Worm (Caenorhabditis elegans): ENCODE data around the gene F09E5.7.

Gene F09E5.7

ce11 chrII:5309720-5310119, 42.2 kb upstream of the F09E5.7 start:
- no peak for TF ChIP-seq pat-9 (tag; optimal IDR thresholded peaks at IDR 0.05)
- no peak for TF ChIP-seq tbx-2 (tag; optimal IDR thresholded peaks at IDR 0.05)

ce11 chrII:5310795-5311194, 41.1 kb upstream of the F09E5.7 start:
- TF ChIP-seq hlh-13 (GFP tag; optimal IDR thresholded peaks at IDR 0.05) = no peak
- TF ChIP-seq ceh-19 (GFP tag; optimal IDR thresholded peaks at IDR 0.05) = no peak
- no peak for TF ChIP-seq ceh-14 (tag; optimal IDR thresholded peaks at IDR 0.05)
- TF ChIP-seq syd-9 (tag; optimal IDR thresholded peaks at IDR 0.05) = no peak
- no peak for TF ChIP-seq sdc-2 (tag; optimal IDR thresholded peaks at IDR 0.05)
- no peak for TF ChIP-seq dmd-4 (tag; optimal IDR thresholded peaks at IDR 0.05; ENCODE audit: borderline replicate concordance)
- TF ChIP-seq hlh-8 (tag; optimal IDR thresholded peaks at IDR 0.05) = no peak
- no peak for TF ChIP-seq nhr-11 (tag; optimal IDR thresholded peaks at IDR 0.05)
- TF ChIP-seq unc-86 (tag; optimal IDR thresholded peaks at IDR 0.05) = no peak

ce11 chrII:5311746-5312145, 40.2 kb upstream of the F09E5.7 start, which contains the start of gene gcy-12:
Gene gcy-12, plus strand, starts transcription at chrII:5312046.
- TF ChIP-seq sox-2 (GFP tag; IDR thresholded peaks at IDR 0.05) (no peak), elt-2 (tag; optimal IDR thresholded peaks at IDR 0.05) (no peak), lin-11 (tag; optimal IDR thresholded peaks at IDR 0.05) (no peak), sdc-2 (tag; optimal IDR thresholded peaks at IDR 0.05) (no peak), ceh-2 (tag; optimal IDR thresholded peaks at IDR 0.05) (no peak), ttx-3 (tag; optimal IDR thresholded peaks at IDR 0.05) (no peak), syd-9 (tag; optimal IDR thresholded peaks at IDR 0.05) (no peak), ceh-31 (tag; optimal IDR thresholded peaks at IDR 0.05) (no peak), pha-2 (tag; optimal IDR thresholded peaks at IDR 0.05) (no peak), ceh-48 (tag; optimal IDR thresholded peaks at IDR 0.05) (no peak), hlh-6 (tag; optimal IDR thresholded peaks at IDR 0.05) (no peak), madf-2 (tag; optimal IDR thresholded peaks at IDR 0.05) (no peak), ceh-18 (tag; optimal IDR thresholded peaks at IDR 0.05) (no peak), gmeb-2 (tag; optimal IDR thresholded peaks at IDR 0.05) (no peak)

- TF ChIP-seq ceh-30 (tag; optimal IDR thresholded peaks at IDR 0.05) = no peak
- peak; percentile 4 for TF ChIP-seq nfya-1 (tag; optimal IDR thresholded peaks at IDR 0.05)
These were observed 31.5 kb upstream of the F09E5.7 start for ce11 chrII:5320205-5320951.

ce11 chrII:5321718-5322286, 30.1 kb upstream of the F09E5.7 start:
- TF ChIP-seq ref-2 (tag; optimal IDR thresholded peaks at IDR 0.05) (peak; percentile 21), tbx-2 (tag; optimal IDR thresholded peaks at IDR 0.05) (peak; percentile 22), ceh-22 (tag; optimal IDR thresholded peaks at IDR 0.05) (no peak), ceh-31 (tag; optimal IDR thresholded peaks at IDR 0.05) (peak; percentile 45), sox-2 (GFP tag; IDR thresholded peaks at IDR 0.05) (no peak; the same call in 1 of the 2 replicates), ztf-16 (tag; optimal IDR thresholded peaks at IDR 0.05) (no peak), hlh-6 (tag; optimal IDR thresholded peaks at IDR 0.05) (no peak), sdc-2 (tag; optimal IDR thresholded peaks at IDR 0.05) (no peak), ceh-19 (GFP tag; optimal IDR thresholded peaks at IDR 0.05) (no peak), pax-1 (tag; optimal IDR thresholded peaks at IDR 0.05) (no peak), nfya-1 (tag; optimal IDR thresholded peaks at IDR 0.05) (peak; percentile 28), ttx-3 (tag; optimal IDR thresholded peaks at IDR 0.05) (no peak)

- no peak for TF ChIP-seq ceh-34 (tag; optimal IDR thresholded peaks at IDR 0.05)
- no peak for TF ChIP-seq sox-4 (tag; optimal IDR thresholded peaks at IDR 0.05)
- no peak for TF ChIP-seq rnt-1 (tag; optimal IDR thresholded peaks at IDR 0.05)
- no peak for TF ChIP-seq sox-2 (GFP tag; IDR thresholded peaks at IDR 0.05)
- no peak for TF ChIP-seq C08G9.2 (tag; optimal IDR thresholded peaks at IDR 0.05)
- TF ChIP-seq K09A11.1 (tag; optimal IDR thresholded peaks at IDR 0.05; ENCODE audit: insufficient read depth) = no peak
- TF ChIP-seq Y22D7AL.16 (tag; optimal IDR thresholded peaks at IDR 0.05) = no peak
- no peak for TF ChIP-seq ttx-3 (tag; optimal IDR thresholded peaks at IDR 0.05)
These were observed 29.1 kb upstream of the F09E5.7 start, which contains the start of gene vhp-1 for ce11 chrII:5322732-5323326. Gene vhp-1, plus strand, starts transcription at chrII:5323276.
